Worm (Caenorhabditis elegans) whole organism, mixed stage, embryonic: ENCODE data around the gene Y49E10.16.

Experiments
- blmp-1 ChIP-seq: fragments of 150-350 bp; optimal IDR thresholded peaks from 2 replicates; lab custom pipeline; 2014; ENCODE audit warnings: missing biosample characterization, missing genetic modification characterization
- ceh-83 ChIP-seq: fragments of 200-800 bp; sonication (Bioruptor generic); optimal IDR thresholded peaks from 2 replicates; lab custom pipeline; 2018; ENCODE audit warnings: mild to moderate bottlenecking, missing genetic modification characterization, missing compliant biosample characterization
- ces-1 ChIP-seq: fragments of 150-350 bp; optimal IDR thresholded peaks from 2 replicates; lab custom pipeline; 2014; ENCODE audit warnings: missing biosample characterization, missing genetic modification reagents, missing genetic modification characterization
- lin-13 ChIP-seq: fragments of 150-350 bp; optimal IDR thresholded peaks from 2 replicates; lab custom pipeline; 2014; ENCODE audit warnings: missing biosample characterization, missing genetic modification characterization
- lin-32 ChIP-seq: fragments of 200-800 bp; sonication (Bioruptor generic); optimal IDR thresholded peaks from 2 replicates; lab custom pipeline; 2018; ENCODE audit warnings: mild to moderate bottlenecking, missing genetic modification characterization, missing compliant biosample characterization
- nhr-12 ChIP-seq: fragments of 150-350 bp; optimal IDR thresholded peaks from 2 replicates; lab custom pipeline; 2014; ENCODE audit warnings: missing biosample characterization, missing genetic modification characterization
- pha-4 ChIP-seq: fragments of 150-350 bp; optimal IDR thresholded peaks from 2 replicates; lab custom pipeline; 2018; ENCODE audit warnings: missing biosample characterization, missing genetic modification reagents, missing genetic modification characterization
- sptf-1 ChIP-seq: sonication (generic microtip); optimal IDR thresholded peaks from 2 replicates; lab custom pipeline; 2017; ENCODE audit warnings: mild to moderate bottlenecking, missing genetic modification characterization, moderate library complexity, missing compliant biosample characterization
- unc-39 ChIP-seq: fragments of 150-350 bp; optimal IDR thresholded peaks from 2 replicates; lab custom pipeline; 2014; ENCODE audit warnings: missing biosample characterization, missing genetic modification characterization
- unc-62 ChIP-seq: fragments of 150-350 bp; optimal IDR thresholded peaks from 2 replicates; lab custom pipeline; 2014; ENCODE audit warnings: missing biosample characterization, missing genetic modification reagents, missing genetic modification characterization

DNA sequence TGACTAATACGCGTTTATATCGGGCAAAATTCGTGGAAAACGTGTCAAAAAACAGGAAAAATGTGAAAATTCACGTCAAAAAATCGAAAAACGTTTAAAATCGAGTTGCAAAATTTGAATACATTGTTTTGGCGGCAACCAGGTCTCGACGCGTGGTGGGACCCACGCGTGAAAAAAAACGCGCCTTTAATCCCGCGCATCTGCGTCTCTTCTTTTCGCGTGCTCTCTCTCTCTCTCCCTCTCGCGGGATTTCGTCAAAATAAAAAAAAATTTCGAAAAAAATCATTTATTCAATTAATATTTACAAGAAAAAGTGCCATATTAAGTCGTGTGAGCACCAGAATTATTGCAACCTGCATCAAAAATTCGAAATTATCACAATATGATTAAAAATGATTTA is 23.0 kb downstream of the Y49E10.16 start, which contains the start of gene ani-1:
- TF ChIP-seq pha-4 (no peak), ces-1 (GFP tag; lab: Kevin White, UChicago) (peak; percentile 47), sptf-1 (peak; percentile 44), lin-13 (tag; lab: Kevin White, UChicago) (peak; percentile 48), lin-32 (GFP tag; lab: Kevin White, UChicago) (no peak), ceh-83 (GFP tag; lab: Kevin White, UChicago) (no peak), nhr-12 (tag; lab: Kevin White, UChicago) (no peak), unc-39 (no peak), unc-62 (GFP tag; lab: Kevin White, UChicago) (no peak), blmp-1 (no peak)
